Worm (Caenorhabditis elegans): Measurements from ENCODE around the gene ndua-7.

DNA sequence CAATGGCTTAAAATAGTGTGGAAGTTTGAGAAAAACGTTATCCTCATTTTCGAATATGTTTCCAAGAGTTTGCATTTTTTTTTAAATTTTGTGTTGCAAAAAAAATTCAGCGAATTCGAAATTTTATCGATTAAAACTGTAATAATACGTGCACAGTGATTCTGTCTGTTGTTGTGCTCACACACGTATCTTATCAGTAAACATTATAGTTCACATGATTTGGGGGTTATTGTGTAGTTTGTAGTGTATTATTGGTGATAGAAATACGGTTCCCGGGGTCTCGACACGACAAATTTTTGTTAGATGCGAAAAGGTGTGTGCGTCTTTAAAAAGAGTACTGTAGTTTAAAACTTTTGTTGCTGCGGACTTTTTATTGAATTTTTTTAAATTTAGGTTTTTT, 1.3 kb upstream of the ndua-7 start, which contains the start of gene drr-1:
- TF ChIP-seq ceh-31 (tag; optimal IDR thresholded peaks at IDR 0.05) (no peak), nfya-1 (tag; optimal IDR thresholded peaks at IDR 0.05) (no peak), pha-4 (tag; optimal IDR thresholded peaks at IDR 0.05) (no peak), pqm-1 (tag; optimal IDR thresholded peaks at IDR 0.05) (no peak), hlh-13 (GFP tag; optimal IDR thresholded peaks at IDR 0.05) (no peak), unc-55 (GFP tag; optimal IDR thresholded peaks at IDR 0.05) (no peak)
